Fruit fly (Drosophila melanogaster): Measurements from ENCODE around the gene CG14223.
A peak's percentile ranks its signal among the peaks of the same experiment; 100 is the strongest.

The CG14223 gene

dm6 chrX:19692951-19693698, 29.4 kb upstream of the CG14223 start, which contains the start of gene Mer (continued):
- TF ChIP-seq tup (GFP tag; optimal IDR thresholded peaks at IDR 0.05) (peak; percentile 1), Hr3 (GFP tag; optimal IDR thresholded peaks at IDR 0.05) (peak; percentile 65), CG4617 (GFP tag; optimal IDR thresholded peaks at IDR 0.05; ENCODE audit: borderline replicate concordance) (peak; percentile 79), Hsf (GFP tag; optimal IDR thresholded peaks at IDR 0.05) (peak; percentile 88), Doc3 (GFP tag; IDR thresholded peaks at IDR 0.05; ENCODE audit: partially characterized antibody) (no peak), odd (GFP tag; optimal IDR thresholded peaks at IDR 0.05) (peak; percentile 71), ato (GFP tag; IDR thresholded peaks at IDR 0.05; ENCODE audit: partially characterized antibody) (no peak), CG16815 (GFP tag; optimal IDR thresholded peaks at IDR 0.05) (peak; percentile 66), tgo (GFP tag; IDR thresholded peaks at IDR 0.05) (peak; percentile 79), CG3726 (GFP tag; IDR thresholded peaks at IDR 0.05) (peak; percentile 81; the same call in 2 of the 3 replicates), CG34224 (GFP tag; IDR thresholded peaks at IDR 0.05; ENCODE audit: partially characterized antibody) (no peak), CG10959 (GFP tag; IDR thresholded peaks at IDR 0.05) (peak; percentile 66), CG12155 (GFP tag; optimal IDR thresholded peaks at IDR 0.05) (peak; percentile 73), CG18764 (GFP tag; optimal IDR thresholded peaks at IDR 0.05) (peak; percentile 71), tin (GFP tag; optimal IDR thresholded peaks at IDR 0.05) (peak; percentile 76), psq (GFP tag; optimal IDR thresholded peaks at IDR 0.05) (peak; percentile 44), HLHmδ (GFP tag; optimal IDR thresholded peaks at IDR 0.05) (no peak), Fer3 (tag; optimal IDR thresholded peaks at IDR 0.05) (peak; percentile 81), zfh1 (GFP tag; IDR thresholded peaks at IDR 0.05) (peak; percentile 85), prd (optimal IDR thresholded peaks at IDR 0.05) (no peak), prd (GFP tag; IDR thresholded peaks at IDR 0.05) (peak; percentile 86), CG13775 (GFP tag; optimal IDR thresholded peaks at IDR 0.05) (peak; percentile 86), CG18011 (GFP tag; optimal IDR thresholded peaks at IDR 0.05) (peak; percentile 64), jigr1 (GFP tag; IDR thresholded peaks at IDR 0.05) (0 out of 3 replicates have a peak, but pooled peaks have one; percentile 37), scrt (GFP tag; optimal IDR thresholded peaks at IDR 0.05) (peak; percentile 91), Hr78 (GFP tag; optimal IDR thresholded peaks at IDR 0.05) (no peak), CG1647 (GFP tag; optimal IDR thresholded peaks at IDR 0.05) (peak; percentile 62), CG15479 (GFP tag; optimal IDR thresholded peaks at IDR 0.05) (peak; percentile 27), CG7556 (GFP tag; optimal IDR thresholded peaks at IDR 0.05) (peak; percentile 75), CG6813 (GFP tag; optimal IDR thresholded peaks at IDR 0.05) (peak; percentile 71), CG2120 (GFP tag; optimal IDR thresholded peaks at IDR 0.05) (peak; percentile 89), CG7987 (GFP tag; optimal IDR thresholded peaks at IDR 0.05) (peak; percentile 76), CG31365 (tag; optimal IDR thresholded peaks at IDR 0.05) (peak; percentile 72), CG8388 (GFP tag; optimal IDR thresholded peaks at IDR 0.05) (peak; percentile 73), CG2116 (GFP tag; optimal IDR thresholded peaks at IDR 0.05) (peak; percentile 49), CG11723 (GFP tag; optimal IDR thresholded peaks at IDR 0.05) (peak; percentile 61), Dad (GFP tag; optimal IDR thresholded peaks at IDR 0.05) (peak; percentile 80), CG10979 (tag; optimal IDR thresholded peaks at IDR 0.05) (peak; percentile 84), CG3995 (GFP tag; optimal IDR thresholded peaks at IDR 0.05) (peak; percentile 44), pum (GFP tag; optimal IDR thresholded peaks at IDR 0.05) (peak; percentile 78), ash1 (GFP tag; optimal IDR thresholded peaks at IDR 0.05) (peak; percentile 33), lbe (GFP tag; optimal IDR thresholded peaks at IDR 0.05) (peak; percentile 3), HmgD (GFP tag; optimal IDR thresholded peaks at IDR 0.05) (peak; percentile 82), Elba2 (GFP tag; optimal IDR thresholded peaks at IDR 0.05) (peak; percentile 44), pb (GFP tag; optimal IDR thresholded peaks at IDR 0.05) (peak; percentile 89), CG8290 (GFP tag; optimal IDR thresholded peaks at IDR 0.05) (peak; percentile 85), CG8290 (tag; optimal IDR thresholded peaks at IDR 0.05) (peak; percentile 49 to 97), sug (tag; optimal IDR thresholded peaks at IDR 0.05) (peak; percentile 70), CG17912 (GFP tag; optimal IDR thresholded peaks at IDR 0.05) (peak; percentile 48)

Data from whole organism, embryonic.